Fruit fly (Drosophila melanogaster) whole organism, embryonic: Measurements from ENCODE around the gene Pi3K68D.

ENCODE experiments used
- CG10321 ChIP-seq: fragments of 200-800 bp; sonication (Bioruptor generic); IDR thresholded peaks from 2 replicates; pipeline ENCODE4 v1.3.6; 2022; ENCODE audit warnings: missing biosample characterization, missing genetic modification characterization
- CG15601 ChIP-seq: fragments of 200-800 bp; sonication (Bioruptor generic); optimal IDR thresholded peaks from 3 replicates; lab custom pipeline; 2019; ENCODE audit warnings: missing biosample characterization, mild to moderate bottlenecking, missing genetic modification characterization, moderate library complexity
- CG16779 ChIP-seq: fragments of 200-800 bp; sonication (Bioruptor generic); IDR thresholded peaks from 2 replicates; pipeline ENCODE4 v1.3.6; 2022; ENCODE audit warnings: missing biosample characterization, missing genetic modification characterization
- CG17186 ChIP-seq: fragments of 200-800 bp; sonication (Bioruptor generic); optimal IDR thresholded peaks from 3 replicates; lab custom pipeline; 2017; ENCODE audit warnings: missing biosample characterization, missing genetic modification reagents, missing genetic modification characterization
- CG17802 ChIP-seq: fragments of 200-800 bp; sonication (Bioruptor generic); optimal IDR thresholded peaks from 2 replicates; lab custom pipeline; 2018; ENCODE audit warnings: missing biosample characterization, mild to moderate bottlenecking, missing genetic modification characterization, moderate library complexity
- CG17912 ChIP-seq: fragments of 200-800 bp; sonication (Bioruptor generic); optimal IDR thresholded peaks from 2 replicates; lab custom pipeline; 2018; ENCODE audit warnings: missing biosample characterization, mild to moderate bottlenecking, missing genetic modification characterization
- CG2116 ChIP-seq: fragments of 200-800 bp; sonication (Bioruptor generic); optimal IDR thresholded peaks from 3 replicates; lab custom pipeline; 2018; ENCODE audit warnings: missing biosample characterization, mild to moderate bottlenecking, missing genetic modification characterization
- CG2202 ChIP-seq: fragments of 200-800 bp; sonication (Bioruptor generic); optimal IDR thresholded peaks from 2 replicates; lab custom pipeline; 2018; ENCODE audit warnings: missing biosample characterization, mild to moderate bottlenecking, missing genetic modification characterization
- CG2678 ChIP-seq: fragments of 200-800 bp; sonication (Bioruptor generic); optimal IDR thresholded peaks from 3 replicates; lab custom pipeline; 2019; ENCODE audit warnings: missing biosample characterization, mild to moderate bottlenecking, missing genetic modification characterization, moderate library complexity
- CG30020 ChIP-seq: fragments of 200-800 bp; optimal IDR thresholded peaks from 2 replicates; lab custom pipeline; 2019; ENCODE audit warnings: missing biosample characterization, mild to moderate bottlenecking, missing genetic modification characterization, moderate library complexity
- CG31441 ChIP-seq: fragments of 200-800 bp; sonication (Bioruptor generic); IDR thresholded peaks from 2 replicates; pipeline ENCODE4 v1.3.6; 2022; ENCODE audit warnings: missing biosample characterization, missing genetic modification characterization
- CG34224 ChIP-seq: fragments of 200-800 bp; sonication (Bioruptor generic); IDR thresholded peaks from 3 replicates; pipeline ENCODE4 v1.3.6; 2022; ENCODE audit warnings: missing biosample characterization, missing genetic modification characterization; ENCODE audit not compliant: partially characterized antibody
- CG6813 ChIP-seq: fragments of 200-800 bp; sonication (Bioruptor generic); optimal IDR thresholded peaks from 2 replicates; lab custom pipeline; 2017; ENCODE audit warnings: missing biosample characterization, missing genetic modification characterization, mild to moderate bottlenecking, moderate library complexity, missing genetic modification reagents
- CG8765 ChIP-seq: fragments of 200-800 bp; sonication (Bioruptor generic); IDR thresholded peaks from 2 replicates; pipeline ENCODE4 v1.3.6; 2022; ENCODE audit warnings: missing biosample characterization, missing genetic modification characterization
- CG9932 ChIP-seq: fragments of 200-800 bp; sonication (Bioruptor generic); IDR thresholded peaks from 2 replicates; pipeline ENCODE4 v1.3.6; 2022; ENCODE audit warnings: missing biosample characterization, missing genetic modification characterization
- D19B ChIP-seq: fragments of 200-800 bp; sonication (Bioruptor generic); optimal IDR thresholded peaks from 2 replicates; lab custom pipeline; 2017; ENCODE audit warnings: missing biosample characterization, mild to moderate bottlenecking, missing genetic modification characterization
- Dbx ChIP-seq: fragments of 200-800 bp; sonication (Bioruptor generic); IDR thresholded peaks from 3 replicates; pipeline ENCODE4 v1.3.6; 2022; ENCODE audit warnings: missing biosample characterization, missing genetic modification characterization
- Dp ChIP-seq: fragments of 200-800 bp; sonication (Bioruptor generic); optimal IDR thresholded peaks from 2 replicates; lab custom pipeline; 2018; ENCODE audit warnings: missing biosample characterization, mild to moderate bottlenecking, missing genetic modification characterization, moderate library complexity
- Fer2 ChIP-seq: fragments of 200-800 bp; sonication (Bioruptor generic); optimal IDR thresholded peaks from 2 replicates; lab custom pipeline; 2018; ENCODE audit warnings: missing biosample characterization, mild to moderate bottlenecking, missing genetic modification characterization, moderate library complexity
- Fer3 ChIP-seq: fragments of 200-800 bp; sonication (Bioruptor generic); optimal IDR thresholded peaks from 2 replicates; lab custom pipeline; 2018; ENCODE audit warnings: missing biosample characterization, mild to moderate bottlenecking, missing genetic modification characterization, moderate library complexity
- Hand ChIP-seq: fragments of 200-800 bp; sonication (Bioruptor generic); optimal IDR thresholded peaks from 2 replicates; lab custom pipeline; 2017; ENCODE audit warnings: mild to moderate bottlenecking, missing biosample characterization, missing genetic modification reagents, missing genetic modification characterization
- Lpt ChIP-seq: fragments of >200 bp; optimal IDR thresholded peaks from 2 replicates; lab custom pipeline; 2018; ENCODE audit warnings: missing biosample characterization, missing genetic modification characterization
- MESR4 ChIP-seq: fragments of 200-800 bp; sonication (Bioruptor generic); optimal IDR thresholded peaks from 2 replicates; lab custom pipeline; 2018; ENCODE audit warnings: missing biosample characterization, mild to moderate bottlenecking, missing genetic modification characterization, moderate library complexity
- Neu2 ChIP-seq: fragments of 200-800 bp; sonication (Bioruptor generic); optimal IDR thresholded peaks from 3 replicates; lab custom pipeline; 2016; ENCODE audit warnings: missing biosample characterization, missing genetic modification characterization, borderline replicate concordance
- Nf-YB ChIP-seq: fragments of 200-800 bp; sonication (Bioruptor generic); optimal IDR thresholded peaks from 3 replicates; lab custom pipeline; 2019; ENCODE audit warnings: missing biosample characterization, mild to moderate bottlenecking, missing genetic modification characterization, moderate library complexity
- Ssrp ChIP-seq: fragments of 200-800 bp; sonication (Bioruptor generic); optimal IDR thresholded peaks from 2 replicates; lab custom pipeline; 2018; ENCODE audit warnings: missing biosample characterization, mild to moderate bottlenecking, missing genetic modification characterization, moderate library complexity
- Tbp ChIP-seq: fragments of >200 bp; optimal IDR thresholded peaks from 2 replicates; lab custom pipeline; 2018; ENCODE audit warnings: missing biosample characterization, missing genetic modification characterization
- Trl ChIP-seq, 3 experiments: fragments of >200 bp in 2 of 3; fragments of 200-800 bp in 1 of 3; sonication (Bioruptor generic) in 1 of 3; optimal IDR thresholded peaks; 2 replicates in 1 of 3; 3 replicates in 2 of 3; lab custom pipeline; 2016 to 2017; ENCODE audit warnings: missing biosample characterization in 1 of 3, missing genetic modification characterization in 1 of 3
- Xbp1 ChIP-seq: fragments of 200-800 bp; sonication (Bioruptor generic); optimal IDR thresholded peaks from 3 replicates; lab custom pipeline; 2016; ENCODE audit warnings: missing biosample characterization, mild to moderate bottlenecking, missing genetic modification characterization
- al ChIP-seq: fragments of 200-800 bp; sonication (Bioruptor generic); IDR thresholded peaks from 2 replicates; pipeline ENCODE4 v1.3.6; 2022; ENCODE audit warnings: missing biosample characterization, missing genetic modification characterization
- bigmax ChIP-seq: fragments of 200-800 bp; sonication (Bioruptor generic); optimal IDR thresholded peaks from 2 replicates; lab custom pipeline; 2018; ENCODE audit warnings: missing biosample characterization, mild to moderate bottlenecking, missing genetic modification characterization
- cato ChIP-seq: fragments of 200-800 bp; sonication (Bioruptor generic); optimal IDR thresholded peaks from 2 replicates; lab custom pipeline; 2016; ENCODE audit warnings: missing biosample characterization, missing genetic modification characterization, borderline replicate concordance
- caup ChIP-seq: fragments of 200-800 bp; sonication (Bioruptor generic); optimal IDR thresholded peaks from 3 replicates; lab custom pipeline; 2017; ENCODE audit warnings: missing biosample characterization, mild to moderate bottlenecking, missing genetic modification characterization, moderate library complexity; ENCODE audit not compliant: severe bottlenecking
- chn ChIP-seq: fragments of 200-800 bp; sonication (Bioruptor generic); optimal IDR thresholded peaks from 2 replicates; lab custom pipeline; 2016; ENCODE audit warnings: missing biosample characterization, missing genetic modification characterization
- dysf ChIP-seq: fragments of 200-800 bp; sonication (Bioruptor generic); IDR thresholded peaks from 3 replicates; pipeline ENCODE4 v1.3.6; 2022; ENCODE audit warnings: missing biosample characterization, missing genetic modification characterization
- exex ChIP-seq: fragments of 200-800 bp; sonication (Bioruptor generic); optimal IDR thresholded peaks from 4 replicates; lab custom pipeline; 2018; ENCODE audit warnings: missing biosample characterization, mild to moderate bottlenecking, missing genetic modification characterization, moderate library complexity
- insv ChIP-seq, 2 experiments: fragments of 200-800 bp; sonication (Bioruptor generic); optimal IDR thresholded peaks; 3 replicates each; lab custom pipeline; 2016 to 2018; ENCODE audit warnings: missing biosample characterization in 2 of 2, missing genetic modification characterization in 2 of 2
- inv ChIP-seq: fragments of 200-800 bp; sonication (Bioruptor generic); IDR thresholded peaks from 2 replicates; pipeline ENCODE4 v1.3.6; 2022; ENCODE audit warnings: missing biosample characterization, missing genetic modification characterization; ENCODE audit not compliant: partially characterized antibody
- klu ChIP-seq: fragments of 200-800 bp; sonication (Bioruptor generic); IDR thresholded peaks from 2 replicates; pipeline ENCODE4 v1.3.6; 2022; ENCODE audit warnings: missing biosample characterization, missing genetic modification characterization
- mam ChIP-seq: fragments of 200-800 bp; sonication (Bioruptor generic); optimal IDR thresholded peaks from 3 replicates; lab custom pipeline; 2016; ENCODE audit warnings: missing biosample characterization, missing genetic modification characterization
- mld ChIP-seq: fragments of 200-800 bp; sonication (Bioruptor generic); IDR thresholded peaks from 3 replicates; pipeline ENCODE4 v1.3.6; 2022; ENCODE audit warnings: missing biosample characterization, missing genetic modification characterization; ENCODE audit not compliant: partially characterized antibody
- nom ChIP-seq: fragments of 200-800 bp; sonication (Bioruptor generic); optimal IDR thresholded peaks from 2 replicates; lab custom pipeline; 2017; ENCODE audit warnings: missing biosample characterization, missing genetic modification characterization, mild to moderate bottlenecking, moderate library complexity, missing genetic modification reagents
- org-1 ChIP-seq: fragments of 200-800 bp; sonication (Bioruptor generic); optimal IDR thresholded peaks from 2 replicates; lab custom pipeline; 2017; ENCODE audit warnings: missing biosample characterization, missing genetic modification characterization
- run ChIP-seq: fragments of 200-800 bp; sonication (Bioruptor generic); optimal IDR thresholded peaks from 3 replicates; lab custom pipeline; 2018; ENCODE audit warnings: missing biosample characterization, mild to moderate bottlenecking, missing genetic modification characterization
- sens ChIP-seq: fragments of 200-800 bp; sonication (Bioruptor generic); peaks from one replicate; lab custom pipeline; 2016; ENCODE audit warnings: missing biosample characterization, missing genetic modification characterization
- slbo ChIP-seq: fragments of 200-800 bp; sonication (Bioruptor generic); IDR thresholded peaks from 2 replicates; pipeline ENCODE4 v1.3.6; 2022; ENCODE audit warnings: missing biosample characterization, missing genetic modification characterization
- tap ChIP-seq: fragments of 200-800 bp; optimal IDR thresholded peaks from 3 replicates; lab custom pipeline; 2019; ENCODE audit warnings: missing biosample characterization, mild to moderate bottlenecking, missing genetic modification characterization, moderate library complexity
- trem ChIP-seq: fragments of 200-800 bp; optimal IDR thresholded peaks from 3 replicates; lab custom pipeline; 2019; ENCODE audit warnings: missing biosample characterization, mild to moderate bottlenecking, missing genetic modification characterization, moderate library complexity
- unc-4 ChIP-seq: fragments of 200-800 bp; sonication (Bioruptor generic); IDR thresholded peaks from 2 replicates; pipeline ENCODE4 v1.3.6; 2022; ENCODE audit warnings: missing biosample characterization, missing genetic modification characterization; ENCODE audit not compliant: partially characterized antibody
- wor ChIP-seq: fragments of 200-800 bp; sonication (Bioruptor generic); IDR thresholded peaks from 2 replicates; pipeline ENCODE4 v1.3.6; 2022; ENCODE audit warnings: missing biosample characterization, missing genetic modification characterization

The Pi3K68D gene

dm6 chr3L:11789773-11790172 lies at the start of gene Pi3K68D:
Gene Pi3K68D, minus strand, starts transcription at chr3L:11790013.
- TF ChIP-seq CG17912 (no peak), CG16779 (GFP tag; lab: Robert Waterston, UW) (no peak), unc-4 (peak; percentile 92), mld (peak; percentile 76; the same call in 2 of the 3 replicates), Trl (optimal IDR thresholded peaks at IDR 0.05; lab: Kevin White, UChicago) (no peak), Trl (GFP tag; optimal IDR thresholded peaks at IDR 0.05; lab: Kevin White, UChicago) (no peak), tap (tag; lab: Kevin White, UChicago) (no peak), insv (GFP tag; optimal IDR thresholded peaks at IDR 0.05; lab: Kevin White, UChicago) (no peak), dysf (no peak), CG17186 (GFP tag; lab: Kevin White, UChicago) (peak; percentile 73), CG34224 (GFP tag; lab: Robert Waterston, UW) (peak; percentile 95), CG30020 (tag; lab: Kevin White, UChicago) (peak; percentile 12), slbo (GFP tag; lab: Robert Waterston, UW) (no peak; the same call in 1 of the 2 replicates), run (tag; lab: Kevin White, UChicago) (no peak), chn (no peak), CG2678 (tag; lab: Kevin White, UChicago) (no peak), trem (tag; lab: Kevin White, UChicago) (peak; percentile 83), CG9932 (GFP tag; lab: Robert Waterston, UW) (peak; percentile 43; the same call in 1 of the 2 replicates), Dbx (GFP tag; lab: Robert Waterston, UW) (no peak), klu (GFP tag; lab: Robert Waterston, UW) (no peak), Xbp1 (GFP tag; lab: Kevin White, UChicago) (peak; percentile 23), CG10321 (GFP tag; lab: Robert Waterston, UW) (no peak), Lpt (GFP tag; lab: Kevin White, UChicago) (no peak), bigmax (peak; percentile 19), Fer3 (no peak), Ssrp (no peak), CG31441 (no peak), Fer2 (no peak), org-1 (no peak), MESR4 (GFP tag; lab: Kevin White, UChicago) (peak; percentile 69), mam (GFP tag; lab: Kevin White, UChicago) (peak; percentile 21), inv (GFP tag; lab: Robert Waterston, UW) (peak; percentile 92), CG6813 (GFP tag; lab: Kevin White, UChicago) (no peak), CG2202 (tag; lab: Kevin White, UChicago) (no peak), Tbp (GFP tag; lab: Kevin White, UChicago) (no peak), CG17802 (tag; lab: Kevin White, UChicago) (no peak), cato (GFP tag; lab: Kevin White, UChicago) (no peak), CG8765 (GFP tag; lab: Robert Waterston, UW) (no peak), al (GFP tag; lab: Robert Waterston, UW) (no peak), Nf-YB (GFP tag; lab: Kevin White, UChicago) (no peak), wor (GFP tag; lab: Robert Waterston, UW) (no peak), Neu2 (peak; percentile 74), CG15601 (tag; lab: Kevin White, UChicago) (no peak), caup (GFP tag; lab: Kevin White, UChicago) (no peak), Hand (GFP tag; lab: Kevin White, UChicago) (no peak), nom (GFP tag; lab: Kevin White, UChicago) (no peak), Dp (peak; percentile 77), D19B (GFP tag; lab: Kevin White, UChicago) (no peak), CG2116 (GFP tag; lab: Kevin White, UChicago) (peak; percentile 83), sens (peak; percentile 70), exex (no peak)
